Comparison of ENCODE assay signal across 2 worm cellular contexts in genomic region chrV:16744783-16745182, ce11.
A peak's percentile ranks its signal among the peaks of the same experiment; 100 is the strongest.
TF ChIP-seq lines count a peak whose summit lies in the region.

No protein-coding gene starts in this region.

TF ChIP-seq in whole organism, L4 larva, 104 proteins besides CTCF, POLR2A, EP300 and RAD21:
- no peak for TF ChIP-seq snpc-1.2 (GFP tag; IDR thresholded peaks at IDR 0.05; lab: Robert Waterston, UW)
- peak; percentile 1 for TF ChIP-seq F49E8.2 (tag; optimal IDR thresholded peaks at IDR 0.05; lab: Kevin White, UChicago; ENCODE audit: borderline replicate concordance)
- TF ChIP-seq nhr-48 (tag; optimal IDR thresholded peaks at IDR 0.05; lab: Kevin White, UChicago) = no peak
- TF ChIP-seq fos-1 (tag; optimal IDR thresholded peaks at IDR 0.05; lab: Kevin White, UChicago) = no peak
- TF ChIP-seq madf-5 (GFP tag; IDR thresholded peaks at IDR 0.05; lab: Robert Waterston, UW) = 0 out of 4 replicates have a peak, but pooled peaks of 1 of the 2 experiments have one; percentile 57
- TF ChIP-seq fkh-10 (GFP tag; optimal IDR thresholded peaks at IDR 0.05; lab: Kevin White, UChicago) = no peak
- no peak for TF ChIP-seq nhr-237 (tag; optimal IDR thresholded peaks at IDR 0.05; lab: Kevin White, UChicago)
- peak; percentile 16 for TF ChIP-seq unc-130 (GFP tag; optimal IDR thresholded peaks at IDR 0.05; lab: Kevin White, UChicago)
- TF ChIP-seq lin-13 (GFP tag; optimal IDR thresholded peaks at IDR 0.05; lab: Kevin White, UChicago) = no peak

TF ChIP-seq in whole organism, young adult, 124 proteins besides CTCF, POLR2A, EP300 and RAD21 (continues in another document):
- TF ChIP-seq Y95B8A.8 (GFP tag; IDR thresholded peaks at IDR 0.05; lab: Robert Waterston, UW) (peak; percentile 95), snpc-1.3 (tag; optimal IDR thresholded peaks at IDR 0.05; lab: Kevin White, UChicago; ENCODE audit: insufficient read depth) (no peak), atf-7 (tag; optimal IDR thresholded peaks at IDR 0.05; lab: Kevin White, UChicago) (no peak), F33H1.4 (GFP tag; IDR thresholded peaks at IDR 0.05; lab: Robert Waterston, UW) (no peak; the same call in 1 of the 2 replicates), F49E8.2 (tag; optimal IDR thresholded peaks at IDR 0.05; lab: Kevin White, UChicago; ENCODE audit: insufficient read depth) (no peak), dpff-1 (tag; optimal IDR thresholded peaks at IDR 0.05; lab: Kevin White, UChicago) (no peak), akir-1 (GFP tag; optimal IDR thresholded peaks at IDR 0.05; lab: Kevin White, UChicago) (no peak), ztf-3 (GFP tag; optimal IDR thresholded peaks at IDR 0.05; lab: Kevin White, UChicago) (no peak), ztf-18 (tag; optimal IDR thresholded peaks at IDR 0.05; lab: Kevin White, UChicago) (no peak), aptf-2 (GFP tag; conservative IDR thresholded peaks at IDR 0.05; lab: Robert Waterston, UW) (no peak), egl-44 (GFP tag; IDR thresholded peaks at IDR 0.05; lab: Robert Waterston, UW) (peak; percentile 27; the same call in 1 of the 2 replicates), cebp-2 (GFP tag; IDR thresholded peaks at IDR 0.05; lab: Robert Waterston, UW) (no peak), zfh-2 (GFP tag; conservative IDR thresholded peaks at IDR 0.05; lab: Robert Waterston, UW) (no peak), attf-6 (GFP tag; IDR thresholded peaks at IDR 0.05; lab: Robert Waterston, UW) (peak; percentile 93), Y56A3A.18 (GFP tag; IDR thresholded peaks at IDR 0.05; lab: Robert Waterston, UW) (0 out of 2 replicates have a peak, but pooled peaks have one; percentile 53), K11D2.4 (GFP tag; IDR thresholded peaks at IDR 0.05; lab: Robert Waterston, UW) (no peak), nhr-179 (tag; optimal IDR thresholded peaks at IDR 0.05; lab: Kevin White, UChicago) (no peak), repo-1 (tag; optimal IDR thresholded peaks at IDR 0.05; lab: Kevin White, UChicago) (peak; percentile 59), ZK185.1 (tag; optimal IDR thresholded peaks at IDR 0.05; lab: Kevin White, UChicago; ENCODE audit: poor library complexity, severe bottlenecking) (no peak), hrde-1 (tag; optimal IDR thresholded peaks at IDR 0.05; lab: Kevin White, UChicago; ENCODE audit: borderline replicate concordance) (peak; percentile 74), Y67H2A.10 (GFP tag; conservative IDR thresholded peaks at IDR 0.05; lab: Robert Waterston, UW) (no peak), Y53G8AR.9 (GFP tag; conservative IDR thresholded peaks at IDR 0.05; lab: Robert Waterston, UW) (peak; percentile 87), C06A6.2 (GFP tag; conservative IDR thresholded peaks at IDR 0.05; lab: Robert Waterston, UW) (no peak), nhr-27 (tag; optimal IDR thresholded peaks at IDR 0.05; lab: Kevin White, UChicago) (no peak), mxl-1 (tag; optimal IDR thresholded peaks at IDR 0.05; lab: Kevin White, UChicago) (no peak), efl-1 (GFP tag; optimal IDR thresholded peaks at IDR 0.05; lab: Kevin White, UChicago) (no peak), F10E7.11 (tag; optimal IDR thresholded peaks at IDR 0.05; lab: Kevin White, UChicago) (peak; percentile 3), ama-1 (optimal IDR thresholded peaks at IDR 0.05; lab: Kevin White, UChicago) (no peak), ama-1 (GFP tag; optimal IDR thresholded peaks at IDR 0.05; lab: Kevin White, UChicago) (no peak), zim-3 (tag; optimal IDR thresholded peaks at IDR 0.05; lab: Kevin White, UChicago) (no peak), die-1 (tag; optimal IDR thresholded peaks at IDR 0.05; lab: Kevin White, UChicago) (peak; percentile 48), him-1 (tag; optimal IDR thresholded peaks at IDR 0.05; lab: Kevin White, UChicago) (no peak), sptf-2 (GFP tag; optimal IDR thresholded peaks at IDR 0.05; lab: Kevin White, UChicago) (no peak), snpc-4 (GFP tag; optimal IDR thresholded peaks at IDR 0.05; lab: Kevin White, UChicago) (no peak), snpc-4 (tag; optimal IDR thresholded peaks at IDR 0.05; lab: Kevin White, UChicago) (no peak), nfya-1 (tag; optimal IDR thresholded peaks at IDR 0.05; lab: Kevin White, UChicago; ENCODE audit: borderline replicate concordance, insufficient read depth) (no peak), B0019.2 (GFP tag; conservative IDR thresholded peaks at IDR 0.05; lab: Robert Waterston, UW) (no peak; the same call in 1 of the 2 replicates), attf-5 (GFP tag; optimal IDR thresholded peaks at IDR 0.05; lab: Kevin White, UChicago) (no peak), fkh-3 (tag; optimal IDR thresholded peaks at IDR 0.05; lab: Kevin White, UChicago) (no peak), dpl-1 (GFP tag; optimal IDR thresholded peaks at IDR 0.05; lab: Kevin White, UChicago) (no peak), athp-1 (tag; optimal IDR thresholded peaks at IDR 0.05; lab: Kevin White, UChicago) (no peak), madf-6 (GFP tag; IDR thresholded peaks at IDR 0.05; lab: Robert Waterston, UW) (peak; percentile 78), hlh-12 (tag; optimal IDR thresholded peaks at IDR 0.05; lab: Kevin White, UChicago) (no peak), ztf-22 (GFP tag; optimal IDR thresholded peaks at IDR 0.05; lab: Kevin White, UChicago) (no peak), lin-54 (GFP tag; optimal IDR thresholded peaks at IDR 0.05; lab: Kevin White, UChicago) (peak; percentile 38), let-526 (GFP tag; IDR thresholded peaks at IDR 0.05; lab: Robert Waterston, UW) (no peak), F57C9.4 (tag; optimal IDR thresholded peaks at IDR 0.05; lab: Kevin White, UChicago) (no peak), F37B4.10 (GFP tag; IDR thresholded peaks at IDR 0.05; lab: Robert Waterston, UW) (no peak), ceh-27 (GFP tag; optimal IDR thresholded peaks at IDR 0.05; lab: Kevin White, UChicago) (no peak), ceh-79 (tag; optimal IDR thresholded peaks at IDR 0.05; lab: Kevin White, UChicago) (no peak), tlf-1 (GFP tag; optimal IDR thresholded peaks at IDR 0.05; lab: Kevin White, UChicago) (peak; percentile 48), sdz-38 (tag; optimal IDR thresholded peaks at IDR 0.05; lab: Kevin White, UChicago) (no peak), chd-7 (tag; optimal IDR thresholded peaks at IDR 0.05; lab: Kevin White, UChicago) (no peak), lir-1 (GFP tag; conservative IDR thresholded peaks at IDR 0.05; lab: Robert Waterston, UW) (peak; percentile 37; the same call in 1 of the 2 replicates), ceh-40 (GFP tag; IDR thresholded peaks at IDR 0.05; lab: Robert Waterston, UW) (no peak), mcd-1 (GFP tag; IDR thresholded peaks at IDR 0.05; lab: Robert Waterston, UW) (peak; percentile 34; the same call in 1 of the 2 replicates), pbrm-1 (GFP tag; IDR thresholded peaks at IDR 0.05; lab: Robert Waterston, UW) (peak; percentile 57), lsy-27 (tag; optimal IDR thresholded peaks at IDR 0.05; lab: Kevin White, UChicago; ENCODE audit: borderline replicate concordance, insufficient read depth) (no peak), ets-4 (GFP tag; optimal IDR thresholded peaks at IDR 0.05; lab: Kevin White, UChicago) (no peak), ccch-3 (GFP tag; optimal IDR thresholded peaks at IDR 0.05; lab: Kevin White, UChicago) (no peak), B0035.1 (tag; optimal IDR thresholded peaks at IDR 0.05; lab: Kevin White, UChicago) (no peak), egl-18 (GFP tag; IDR thresholded peaks at IDR 0.05; lab: Robert Waterston, UW) (no peak), snpc-1.1 (tag; optimal IDR thresholded peaks at IDR 0.05; lab: Kevin White, UChicago; ENCODE audit: insufficient read depth) (no peak), C17E4.6 (GFP tag; IDR thresholded peaks at IDR 0.05; lab: Robert Waterston, UW) (peak; percentile 63; the same call in 1 of the 2 replicates), K12H6.12 (tag; optimal IDR thresholded peaks at IDR 0.05; lab: Kevin White, UChicago) (no peak), Y79H2A.3 (GFP tag; conservative IDR thresholded peaks at IDR 0.05; lab: Robert Waterston, UW) (peak; percentile 95), ceh-58 (GFP tag; IDR thresholded peaks at IDR 0.05; lab: Robert Waterston, UW) (peak; percentile 65; the same call in 1 of the 2 replicates), Y53F4B.3 (GFP tag; IDR thresholded peaks at IDR 0.05; lab: Robert Waterston, UW) (no peak), lag-1 (GFP tag; IDR thresholded peaks at IDR 0.05; lab: Robert Waterston, UW) (no peak), F52B5.7 (tag; optimal IDR thresholded peaks at IDR 0.05; lab: Kevin White, UChicago) (peak; percentile 39), bed-2 (GFP tag; IDR thresholded peaks at IDR 0.05; lab: Robert Waterston, UW) (no peak), T07F8.4 (tag; optimal IDR thresholded peaks at IDR 0.05; lab: Kevin White, UChicago) (no peak), hmg-20 (GFP tag; IDR thresholded peaks at IDR 0.05; lab: Robert Waterston, UW) (no peak), madf-8 (GFP tag; conservative IDR thresholded peaks at IDR 0.05; lab: Robert Waterston, UW) (peak; percentile 63), B0336.3 (GFP tag; IDR thresholded peaks at IDR 0.05; lab: Robert Waterston, UW) (peak; percentile 89), nhr-90 (tag; optimal IDR thresholded peaks at IDR 0.05; lab: Kevin White, UChicago) (no peak), D2030.7 (GFP tag; IDR thresholded peaks at IDR 0.05; lab: Robert Waterston, UW) (peak; percentile 80), mes-4 (tag; optimal IDR thresholded peaks at IDR 0.05; lab: Kevin White, UChicago) (no peak), somi-1 (GFP tag; optimal IDR thresholded peaks at IDR 0.05; lab: Kevin White, UChicago) (no peak), snpc-3.4 (tag; optimal IDR thresholded peaks at IDR 0.05; lab: Kevin White, UChicago) (no peak), ztf-6 (GFP tag; IDR thresholded peaks at IDR 0.05; lab: Robert Waterston, UW) (no peak), cebp-1 (GFP tag; IDR thresholded peaks at IDR 0.05; lab: Robert Waterston, UW) (no peak), cebp-1 (tag; optimal IDR thresholded peaks at IDR 0.05; lab: Kevin White, UChicago) (no peak), attf-3 (GFP tag; conservative IDR thresholded peaks at IDR 0.05; lab: Robert Waterston, UW) (no peak), gei-17 (GFP tag; optimal IDR thresholded peaks at IDR 0.05; lab: Kevin White, UChicago) (no peak)

Comparison
In these comparisons a context has a peak if more than half of its experiments do, and no peak if none do; other contexts are left out.
1. Of the 7 proteins assayed by ChIP-seq in both whole organism, young adult and whole organism, L4 larva: peak only in whole organism, young adult: none; only in whole organism, L4 larva: F49E8.2; in both: unc-130; in neither: 5.